Fruit fly (Drosophila melanogaster) ovary, adult (tissue): ENCODE results near the gene Sf3b2.

ENCODE experiments used
- CG17801 ChIP-seq: fragments of 200-800 bp; optimal IDR thresholded peaks from 2 replicates; lab custom pipeline; 2019; ENCODE audit warnings: missing biosample characterization, mild to moderate bottlenecking, missing genetic modification characterization, moderate library complexity; ENCODE audit not compliant: partially characterized antibody

The Sf3b2 gene

dm6 chr2L:2993236-2993635, 35.7 kb downstream of the Sf3b2 start:
- no peak for TF ChIP-seq CG17801 (GFP tag; lab: Kevin White, UChicago)

dm6 chr2L:2992664-2993174, 36.2 kb downstream of the Sf3b2 start, which contains the start of the genes okr and CG3558:
okr (minus strand) TSS chr2L:2992759.
CG3558 (plus strand) TSS chr2L:2992870.
- TF ChIP-seq CG17801 (GFP tag; lab: Kevin White, UChicago) = no peak

DNA sequence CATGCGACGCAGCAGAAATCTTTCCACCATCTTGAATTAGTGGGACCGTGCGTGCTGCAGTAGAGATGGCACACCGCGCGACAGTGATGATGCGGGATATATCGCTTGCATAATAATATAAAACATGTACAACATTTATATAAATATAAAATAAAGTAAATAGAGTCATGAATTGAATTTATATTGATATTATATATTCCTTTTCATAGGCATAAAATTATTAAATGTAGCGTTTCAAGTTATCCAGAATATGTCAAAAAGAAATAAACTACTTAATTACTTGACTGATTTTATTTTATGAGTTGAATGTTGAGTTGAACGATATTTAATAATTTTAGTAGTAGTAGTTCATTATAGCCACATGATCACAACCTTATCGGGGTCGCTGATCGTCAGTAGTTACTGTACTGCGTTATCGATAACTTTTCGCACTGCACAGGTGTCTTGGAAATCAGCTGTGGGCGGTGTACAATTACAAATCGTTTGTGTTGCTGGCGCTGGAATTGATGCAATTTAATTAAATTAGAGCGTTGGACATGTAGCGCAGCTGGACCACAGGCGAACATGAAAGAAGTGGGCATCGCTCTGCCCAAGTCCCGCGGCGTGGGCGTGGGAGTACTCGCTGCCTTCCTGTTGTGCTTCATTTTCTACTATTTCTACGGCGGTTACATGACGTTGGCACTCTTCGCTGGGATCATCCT, 41.1 kb downstream of the Sf3b2 start, which contains the start of the genes Chd1 and Bem46:
TSS of gene Chd1 (minus strand) at position 43 of the 701 bp plus-strand sequence.
TSS of gene Bem46 (plus strand) at position 436 of the 701 bp plus-strand sequence.
- TF ChIP-seq CG17801 (GFP tag; lab: Kevin White, UChicago) = peak; percentile 79

- TF ChIP-seq CG17801 (GFP tag; lab: Kevin White, UChicago) = no peak
Observed at dm6 chr2L:2986776-2987175, 42.2 kb downstream of the Sf3b2 start.

- no peak for TF ChIP-seq CG17801 (GFP tag; lab: Kevin White, UChicago)
Observed at dm6 chr2L:2979091-2979490, 49.9 kb downstream of the Sf3b2 start, which contains the start of gene CG9643. CG9643 (minus strand) TSS chr2L:2979288.

dm6 chr2L:2976829-2977228, 52.1 kb downstream of the Sf3b2 start, which contains the start of the genes CG9641 and CG3165:
CG9641 (minus strand) TSS chr2L:2976862.
CG3165 (plus strand) TSS chr2L:2977122.
- peak; percentile 74 for TF ChIP-seq CG17801 (GFP tag; lab: Kevin White, UChicago)
